Worm (Caenorhabditis elegans) whole organism, mixed stage, embryonic: ENCODE data around the gene Y39F10C.3.

Experiments
- M03D4.4 ChIP-seq: sonication (generic microtip); optimal IDR thresholded peaks from 2 replicates; lab custom pipeline; 2017; ENCODE audit warnings: mild to moderate bottlenecking, missing genetic modification characterization, missing compliant biosample characterization
- bed-3 ChIP-seq: fragments of 200-800 bp; sonication (Bioruptor generic); optimal IDR thresholded peaks from 3 replicates; lab custom pipeline; 2018; ENCODE audit warnings: mild to moderate bottlenecking, missing genetic modification characterization, moderate library complexity, missing compliant biosample characterization
- ceh-39 ChIP-seq: fragments of 150-350 bp; optimal IDR thresholded peaks from 2 replicates; lab custom pipeline; 2014; ENCODE audit warnings: missing biosample characterization, missing genetic modification characterization
- ceh-43 ChIP-seq: fragments of 200-800 bp; sonication (Bioruptor generic); optimal IDR thresholded peaks from 2 replicates; lab custom pipeline; 2018; ENCODE audit warnings: mild to moderate bottlenecking, missing genetic modification characterization, moderate library complexity, missing compliant biosample characterization
- ceh-83 ChIP-seq: fragments of 200-800 bp; sonication (Bioruptor generic); optimal IDR thresholded peaks from 2 replicates; lab custom pipeline; 2018; ENCODE audit warnings: mild to moderate bottlenecking, missing genetic modification characterization, missing compliant biosample characterization
- ces-1 ChIP-seq: fragments of 150-350 bp; optimal IDR thresholded peaks from 2 replicates; lab custom pipeline; 2014; ENCODE audit warnings: missing biosample characterization, missing genetic modification reagents, missing genetic modification characterization
- cnd-1 ChIP-seq: fragments of 200-800 bp; sonication (Bioruptor generic); optimal IDR thresholded peaks from 2 replicates; lab custom pipeline; 2018; ENCODE audit warnings: mild to moderate bottlenecking, missing genetic modification characterization, missing compliant biosample characterization
- elt-3 ChIP-seq: fragments of 150-350 bp; optimal IDR thresholded peaks from 2 replicates; lab custom pipeline; 2014; ENCODE audit warnings: missing biosample characterization, missing genetic modification characterization
- flh-1 ChIP-seq: fragments of 200-800 bp; sonication (Bioruptor generic); optimal IDR thresholded peaks from 2 replicates; lab custom pipeline; 2018; ENCODE audit warnings: mild to moderate bottlenecking, missing genetic modification characterization, moderate library complexity, missing compliant biosample characterization
- ham-2 ChIP-seq: fragments of 200-800 bp; sonication (Bioruptor generic); optimal IDR thresholded peaks from 2 replicates; lab custom pipeline; 2018; ENCODE audit warnings: mild to moderate bottlenecking, missing genetic modification characterization, missing compliant biosample characterization
- hlh-1 ChIP-seq: fragments of 150-350 bp; optimal IDR thresholded peaks from 2 replicates; lab custom pipeline; 2014; ENCODE audit warnings: missing biosample characterization, missing genetic modification reagents, missing genetic modification characterization
- lin-13 ChIP-seq: fragments of 150-350 bp; optimal IDR thresholded peaks from 2 replicates; lab custom pipeline; 2014; ENCODE audit warnings: missing biosample characterization, missing genetic modification characterization
- lin-32 ChIP-seq: fragments of 200-800 bp; sonication (Bioruptor generic); optimal IDR thresholded peaks from 2 replicates; lab custom pipeline; 2018; ENCODE audit warnings: mild to moderate bottlenecking, missing genetic modification characterization, missing compliant biosample characterization
- lsy-2 ChIP-seq: fragments of 150-350 bp; optimal IDR thresholded peaks from 2 replicates; lab custom pipeline; 2014; ENCODE audit warnings: missing biosample characterization, missing genetic modification characterization
- mab-5 ChIP-seq: fragments of 150-350 bp; optimal IDR thresholded peaks from 2 replicates; lab custom pipeline; 2014; ENCODE audit warnings: missing biosample characterization, missing genetic modification characterization
- nhr-12 ChIP-seq: fragments of 150-350 bp; optimal IDR thresholded peaks from 2 replicates; lab custom pipeline; 2014; ENCODE audit warnings: missing biosample characterization, missing genetic modification characterization
- nhr-2 ChIP-seq: fragments of 150-350 bp; optimal IDR thresholded peaks from 2 replicates; lab custom pipeline; 2014; ENCODE audit warnings: missing biosample characterization, missing genetic modification characterization
- nhr-237 ChIP-seq: fragments of 150-350 bp; optimal IDR thresholded peaks from 2 replicates; lab custom pipeline; 2014; ENCODE audit warnings: missing biosample characterization, missing genetic modification characterization
- nhr-28 ChIP-seq: fragments of 150-350 bp; optimal IDR thresholded peaks from 2 replicates; lab custom pipeline; 2014; ENCODE audit warnings: missing biosample characterization, missing genetic modification characterization
- nhr-76 ChIP-seq: sonication (generic microtip); optimal IDR thresholded peaks from 2 replicates; lab custom pipeline; 2017; ENCODE audit warnings: missing biosample characterization, missing genetic modification characterization
- sem-2 ChIP-seq: fragments of 200-800 bp; sonication (Bioruptor generic); optimal IDR thresholded peaks from 2 replicates; lab custom pipeline; 2018; ENCODE audit warnings: mild to moderate bottlenecking, missing genetic modification characterization, missing compliant biosample characterization
- snpc-4 ChIP-seq: fragments of 150-350 bp; optimal IDR thresholded peaks from 2 replicates; lab custom pipeline; 2014; ENCODE audit warnings: missing biosample characterization, missing genetic modification characterization
- sptf-1 ChIP-seq: sonication (generic microtip); optimal IDR thresholded peaks from 2 replicates; lab custom pipeline; 2017; ENCODE audit warnings: mild to moderate bottlenecking, missing genetic modification characterization, moderate library complexity, missing compliant biosample characterization
- tbx-8 ChIP-seq: fragments of 200-800 bp; sonication (Bioruptor generic); optimal IDR thresholded peaks from 2 replicates; lab custom pipeline; 2018; ENCODE audit warnings: mild to moderate bottlenecking, missing genetic modification characterization, moderate library complexity, missing compliant biosample characterization
- unc-39 ChIP-seq: fragments of 150-350 bp; optimal IDR thresholded peaks from 2 replicates; lab custom pipeline; 2014; ENCODE audit warnings: missing biosample characterization, missing genetic modification characterization
- unc-62 ChIP-seq: fragments of 150-350 bp; optimal IDR thresholded peaks from 2 replicates; lab custom pipeline; 2014; ENCODE audit warnings: missing biosample characterization, missing genetic modification reagents, missing genetic modification characterization
- zip-8 ChIP-seq: fragments of 150-350 bp; optimal IDR thresholded peaks from 2 replicates; lab custom pipeline; 2014; ENCODE audit warnings: missing biosample characterization, missing genetic modification characterization
- ztf-11 ChIP-seq: fragments of 150-350 bp; optimal IDR thresholded peaks from 2 replicates; lab custom pipeline; 2014; ENCODE audit warnings: missing biosample characterization, missing genetic modification characterization

The Y39F10C.3 gene

ce11 chrII:683467-683866, 9.3 kb downstream of the Y39F10C.3 start, which contains the start of gene T02H6.6:
T02H6.6 (plus strand) TSS chrII:683767.
- TF ChIP-seq nhr-237 (tag; lab: Kevin White, UChicago) (no peak), unc-62 (GFP tag; lab: Kevin White, UChicago) (no peak), hlh-1 (tag; lab: Kevin White, UChicago) (peak; percentile 63), unc-39 (tag; lab: Kevin White, UChicago) (no peak), lsy-2 (tag; lab: Kevin White, UChicago) (no peak), zip-8 (tag; lab: Kevin White, UChicago) (no peak)

ce11 chrII:684811-685210, 10.6 kb downstream of the Y39F10C.3 start, which contains the start of gene T02H6.5:
T02H6.5 (plus strand) TSS chrII:685111.
- TF ChIP-seq nhr-76: no peak
- TF ChIP-seq zip-8 (tag; lab: Kevin White, UChicago): no peak
- TF ChIP-seq ceh-39 (tag; lab: Kevin White, UChicago): no peak
- no peak for TF ChIP-seq hlh-1 (tag; lab: Kevin White, UChicago)
- TF ChIP-seq nhr-28: no peak
- TF ChIP-seq snpc-4 (tag; lab: Kevin White, UChicago): no peak
- TF ChIP-seq, all 35 proteins: peak for 0

ce11 chrII:689749-690148, 15.5 kb downstream of the Y39F10C.3 start, which contains the start of gene T02H6.4:
T02H6.4 (plus strand) TSS chrII:690049.
- TF ChIP-seq lsy-2 (tag; lab: Kevin White, UChicago) (no peak), ceh-43 (no peak), lin-13 (tag; lab: Kevin White, UChicago) (no peak)

ce11 chrII:691550-691949, 17.3 kb downstream of the Y39F10C.3 start, which contains the start of gene T02H6.3:
T02H6.3 (plus strand) TSS chrII:691850.
- TF ChIP-seq sptf-1 (tag; lab: Kevin White, UChicago) (no peak), M03D4.4 (tag; lab: Kevin White, UChicago) (no peak), ceh-43 (no peak), snpc-4 (tag; lab: Kevin White, UChicago) (no peak), nhr-2 (tag; lab: Kevin White, UChicago) (no peak), sem-2 (GFP tag; lab: Kevin White, UChicago) (no peak), ces-1 (GFP tag; lab: Kevin White, UChicago) (no peak), nhr-12 (tag; lab: Kevin White, UChicago) (no peak), nhr-76 (no peak), ztf-11 (no peak), cnd-1 (tag; lab: Kevin White, UChicago) (no peak), nhr-28 (no peak), tbx-8 (GFP tag; lab: Kevin White, UChicago) (no peak), unc-62 (GFP tag; lab: Kevin White, UChicago) (no peak), bed-3 (GFP tag; lab: Kevin White, UChicago) (no peak), ham-2 (GFP tag; lab: Kevin White, UChicago) (no peak), ceh-83 (no peak)

- TF ChIP-seq sem-2 (GFP tag; lab: Kevin White, UChicago): no peak
These were observed 26.8 kb downstream of the Y39F10C.3 start, which contains the start of gene T02H6.11 for ce11 chrII:701025-701370. T02H6.11 (minus strand) TSS chrII:701125.

- TF ChIP-seq lsy-2 (tag; lab: Kevin White, UChicago) (no peak), tbx-8 (GFP tag; lab: Kevin White, UChicago) (no peak), cnd-1 (tag; lab: Kevin White, UChicago) (no peak), sem-2 (GFP tag; lab: Kevin White, UChicago) (no peak)
These were observed 27.3 kb downstream of the Y39F10C.3 start, which contains the start of gene thoc-1 for ce11 chrII:701371-702139. thoc-1 (plus strand) TSS chrII:702107.

ce11 chrII:709081-709480, 34.9 kb downstream of the Y39F10C.3 start, which contains the start of gene T02H6.1:
T02H6.1 (plus strand) TSS chrII:709381.
- TF ChIP-seq lin-32 (GFP tag; lab: Kevin White, UChicago): no peak
- no peak for TF ChIP-seq elt-3 (tag; lab: Kevin White, UChicago)
- no peak for TF ChIP-seq mab-5
- TF ChIP-seq nhr-76: no peak
- TF ChIP-seq flh-1: no peak
- TF ChIP-seq sem-2 (GFP tag; lab: Kevin White, UChicago): no peak
- no peak for TF ChIP-seq nhr-28
- TF ChIP-seq ztf-11: no peak
- TF ChIP-seq lsy-2 (tag; lab: Kevin White, UChicago): no peak
- TF ChIP-seq nhr-237 (tag; lab: Kevin White, UChicago): no peak
- TF ChIP-seq ceh-43: no peak
- TF ChIP-seq tbx-8 (GFP tag; lab: Kevin White, UChicago): no peak
- TF ChIP-seq bed-3 (GFP tag; lab: Kevin White, UChicago): no peak
